Worm (Caenorhabditis elegans) whole organism, L3 larva: ENCODE data around the gene F07D3.3.

Experiments used
- R02D3.7 ChIP-seq: fragments of 150-350 bp; optimal IDR thresholded peaks from 2 replicates; lab custom pipeline; 2014; ENCODE audit warnings: missing biosample characterization, missing genetic modification characterization
- ZK546.5 ChIP-seq: sonication (generic microtip); optimal IDR thresholded peaks from 2 replicates; lab custom pipeline; 2017; ENCODE audit warnings: missing biosample characterization, missing genetic modification characterization
- ama-1 ChIP-seq: fragments of 150-350 bp; optimal IDR thresholded peaks from 2 replicates; lab custom pipeline; 2018
- ceh-28 ChIP-seq: fragments of 150-350 bp; optimal IDR thresholded peaks from 2 replicates; lab custom pipeline; 2014; ENCODE audit warnings: missing biosample characterization, missing genetic modification reagents, missing genetic modification characterization
- ceh-9 ChIP-seq: sonication (generic microtip); optimal IDR thresholded peaks from 2 replicates; lab custom pipeline; 2018; ENCODE audit warnings: missing biosample characterization, missing genetic modification characterization
- egl-27 ChIP-seq: sonication (generic microtip); optimal IDR thresholded peaks from 4 replicates; lab custom pipeline; 2017; ENCODE audit warnings: missing biosample characterization, missing genetic modification reagents, missing genetic modification characterization
- elt-1 ChIP-seq: fragments of 150-350 bp; optimal IDR thresholded peaks from 2 replicates; lab custom pipeline; 2014; ENCODE audit warnings: missing biosample characterization, missing genetic modification characterization
- elt-2 ChIP-seq: sonication (generic microtip); optimal IDR thresholded peaks from 2 replicates; lab custom pipeline; 2016; ENCODE audit warnings: missing genetic modification reagents, mild to moderate bottlenecking, missing genetic modification characterization, missing compliant biosample characterization
- elt-3 ChIP-seq, 3 experiments: fragments of 150-350 bp in 1 of 3; sonication (generic microtip) in 2 of 3; optimal IDR thresholded peaks; 2 replicates in 2 of 3; 4 replicates in 1 of 3; lab custom pipeline; 2014 to 2017; ENCODE audit warnings: missing biosample characterization in 3 of 3, missing genetic modification characterization in 3 of 3
- eor-1 ChIP-seq, 2 experiments: fragments of 150-350 bp; optimal IDR thresholded peaks; 2 replicates each; lab custom pipeline; 2014 to 2018; ENCODE audit warnings: missing biosample characterization in 2 of 2, missing genetic modification characterization in 2 of 2
- fkh-10 ChIP-seq: sonication (generic microtip); optimal IDR thresholded peaks from 2 replicates; lab custom pipeline; 2017; ENCODE audit warnings: missing biosample characterization, missing genetic modification reagents, missing genetic modification characterization
- fos-1 ChIP-seq: fragments of 150-350 bp; optimal IDR thresholded peaks from 2 replicates; lab custom pipeline; 2014; ENCODE audit warnings: missing biosample characterization, missing genetic modification characterization
- hmg-11 ChIP-seq: sonication (generic microtip); optimal IDR thresholded peaks from 2 replicates; lab custom pipeline; 2016; ENCODE audit warnings: missing genetic modification characterization, missing compliant biosample characterization
- mdl-1 ChIP-seq: fragments of 150-350 bp; optimal IDR thresholded peaks from 2 replicates; lab custom pipeline; 2014; ENCODE audit warnings: missing biosample characterization, missing genetic modification characterization
- nfya-1 ChIP-seq: sonication (generic microtip); optimal IDR thresholded peaks from 2 replicates; lab custom pipeline; 2017; ENCODE audit warnings: missing genetic modification characterization, mild to moderate bottlenecking, missing compliant biosample characterization, antibody characterized with exemption, moderate library complexity; ENCODE audit not compliant: insufficient read depth
- nhr-12 ChIP-seq: fragments of 150-350 bp; optimal IDR thresholded peaks from 2 replicates; lab custom pipeline; 2014; ENCODE audit warnings: missing biosample characterization, missing genetic modification characterization
- nhr-237 ChIP-seq: fragments of 150-350 bp; optimal IDR thresholded peaks from 2 replicates; lab custom pipeline; 2014; ENCODE audit warnings: missing biosample characterization, missing genetic modification characterization
- nhr-25 ChIP-seq: sonication (generic microtip); optimal IDR thresholded peaks from 2 replicates; lab custom pipeline; 2017; ENCODE audit warnings: missing biosample characterization, missing genetic modification characterization
- nhr-76 ChIP-seq: fragments of 150-350 bp; sonication (generic microtip); optimal IDR thresholded peaks from 5 replicates; lab custom pipeline; 2014; ENCODE audit warnings: missing biosample characterization, missing genetic modification characterization
- pha-4 ChIP-seq: fragments of 150-350 bp; optimal IDR thresholded peaks from 2 replicates; lab custom pipeline; 2014; ENCODE audit warnings: missing biosample characterization, missing genetic modification reagents, missing genetic modification characterization
- pqm-1 ChIP-seq: fragments of 150-350 bp; optimal IDR thresholded peaks from 2 replicates; lab custom pipeline; 2017; ENCODE audit warnings: missing biosample characterization, missing genetic modification characterization, inconsistent platforms
- sea-2 ChIP-seq: fragments of 150-350 bp; sonication (generic microtip); optimal IDR thresholded peaks from 4 replicates; lab custom pipeline; 2014; ENCODE audit warnings: missing biosample characterization, missing genetic modification reagents, missing genetic modification characterization
- snpc-4 ChIP-seq: fragments of 150-350 bp; optimal IDR thresholded peaks from 2 replicates; lab custom pipeline; 2014; ENCODE audit warnings: missing biosample characterization, missing genetic modification characterization
- unc-62 ChIP-seq: fragments of 150-350 bp; sonication (generic microtip); optimal IDR thresholded peaks from 4 replicates; lab custom pipeline; 2014; ENCODE audit warnings: missing biosample characterization, missing genetic modification reagents, missing genetic modification characterization
- ztf-4 ChIP-seq: fragments of 150-350 bp; optimal IDR thresholded peaks from 2 replicates; lab custom pipeline; 2014; ENCODE audit warnings: missing biosample characterization, missing genetic modification characterization

The F07D3.3 gene

DNA sequence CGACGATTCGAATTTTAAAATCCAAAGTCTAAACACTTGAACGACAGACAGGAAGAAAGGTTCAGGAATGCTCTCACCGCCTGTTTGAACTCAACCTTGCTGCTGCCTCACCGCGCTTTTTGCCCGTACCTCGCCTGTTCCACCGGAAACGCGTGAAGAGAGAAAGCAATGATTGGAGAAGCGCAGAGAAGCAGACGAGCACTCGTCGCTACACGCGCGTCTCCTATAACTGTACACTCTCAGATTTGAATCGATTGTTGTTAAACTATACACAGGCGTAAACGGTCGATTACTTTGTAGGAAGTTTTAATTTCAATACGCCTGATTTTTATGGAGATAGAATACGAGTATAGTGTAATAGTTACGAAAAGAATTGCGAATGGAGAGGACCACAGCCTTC is 38.0 kb downstream of the F07D3.3 start:
- peak; percentile 50 for TF ChIP-seq nhr-25 (tag; lab: Kevin White, UChicago)
- peak; percentile 45 for TF ChIP-seq pha-4
- TF ChIP-seq elt-1 (tag; lab: Kevin White, UChicago) = no peak
- peak; percentile 57 for TF ChIP-seq elt-2 (tag; lab: Kevin White, UChicago)
- peak; percentile 17 for TF ChIP-seq pqm-1 (tag; lab: Kevin White, UChicago)
- no peak for TF ChIP-seq sea-2 (GFP tag; lab: Kevin White, UChicago)
- TF ChIP-seq ceh-28 = peak; percentile 72
- peak; percentile 39 for TF ChIP-seq nfya-1 (tag; lab: Kevin White, UChicago)
- TF ChIP-seq nhr-237 (tag; lab: Kevin White, UChicago) = no peak

DNA sequence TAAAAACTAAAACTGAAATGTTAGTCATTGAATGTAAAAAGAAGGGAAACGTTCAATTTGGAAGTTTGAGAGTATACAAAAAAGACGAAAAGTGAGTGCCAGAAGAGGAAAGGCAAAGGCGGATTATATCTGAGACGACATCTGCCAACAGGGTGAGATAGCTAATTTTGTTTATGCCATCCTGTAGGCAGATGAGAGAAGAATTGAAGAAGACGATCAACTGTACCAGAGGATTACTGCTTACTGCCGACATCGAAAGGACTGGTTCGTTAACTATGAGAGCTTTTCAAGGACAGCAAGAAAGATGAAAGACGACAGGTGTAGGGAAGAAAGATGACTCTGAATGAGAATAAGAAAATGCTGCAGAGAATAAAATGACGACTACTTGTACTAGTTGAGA is 39.0 kb downstream of the F07D3.3 start:
- TF ChIP-seq nhr-25 (tag; lab: Kevin White, UChicago) (peak; percentile 24), elt-1 (tag; lab: Kevin White, UChicago) (no peak), pha-4 (no peak), nhr-237 (tag; lab: Kevin White, UChicago) (no peak), elt-3 (tag; optimal IDR thresholded peaks at IDR 0.05; lab: Kevin White, UChicago) (no peak)

DNA sequence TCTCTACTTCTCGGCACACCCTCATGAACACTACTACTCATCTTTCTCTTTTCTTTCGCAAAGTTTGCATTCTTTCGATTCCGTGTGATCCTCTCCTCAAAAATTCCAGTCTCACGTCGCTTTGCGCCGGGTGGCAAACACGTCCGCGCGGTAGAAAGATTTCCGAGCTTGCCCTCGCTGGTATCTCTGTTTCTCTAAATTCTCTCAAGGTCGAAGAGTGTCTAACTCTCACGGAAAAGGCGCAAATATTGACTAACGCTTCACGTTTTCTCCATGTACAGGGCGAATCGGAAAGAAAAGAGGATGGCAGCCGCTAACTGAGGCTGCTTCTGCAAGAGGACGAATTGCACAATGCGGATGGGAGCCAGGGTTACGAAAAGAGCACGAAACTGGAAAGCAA is 39.8 kb downstream of the F07D3.3 start:
- TF ChIP-seq fos-1 (tag; lab: Kevin White, UChicago) (no peak), nfya-1 (tag; lab: Kevin White, UChicago) (peak; percentile 15), nhr-25 (tag; lab: Kevin White, UChicago) (peak; percentile 40), mdl-1 (tag; lab: Kevin White, UChicago) (no peak), pha-4 (peak; percentile 30), hmg-11 (tag; lab: Kevin White, UChicago) (peak; percentile 54)

DNA sequence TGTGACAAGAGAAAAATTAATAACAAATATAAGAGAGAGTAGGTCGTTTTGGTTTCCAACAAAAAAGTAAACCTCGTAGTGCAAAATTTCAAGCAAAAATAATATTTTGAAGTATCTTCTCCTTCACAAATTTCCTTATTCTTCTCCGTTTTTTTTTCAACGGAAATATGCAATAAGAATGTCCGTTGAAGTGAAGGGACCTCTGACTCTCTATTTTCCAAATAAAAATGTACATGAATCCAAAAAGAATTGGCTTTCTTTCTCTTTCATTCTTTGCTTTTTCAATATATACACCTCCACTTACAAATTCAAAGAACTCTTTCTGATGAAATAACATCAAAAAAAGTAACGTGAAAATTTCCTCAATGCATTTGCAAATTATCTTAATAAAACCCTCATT is 45.9 kb downstream of the F07D3.3 start, which contains the start of gene F36D4.1:
TSS of gene F36D4.1 (plus strand) at position 301 of the 400 bp plus-strand sequence.
- TF ChIP-seq egl-27 (tag; lab: Kevin White, UChicago) (no peak), nhr-12 (no peak), ZK546.5 (no peak), mdl-1 (tag; lab: Kevin White, UChicago) (no peak), snpc-4 (no peak), fkh-10 (GFP tag; lab: Kevin White, UChicago) (no peak), nhr-76 (tag; lab: Kevin White, UChicago) (no peak)

DNA sequence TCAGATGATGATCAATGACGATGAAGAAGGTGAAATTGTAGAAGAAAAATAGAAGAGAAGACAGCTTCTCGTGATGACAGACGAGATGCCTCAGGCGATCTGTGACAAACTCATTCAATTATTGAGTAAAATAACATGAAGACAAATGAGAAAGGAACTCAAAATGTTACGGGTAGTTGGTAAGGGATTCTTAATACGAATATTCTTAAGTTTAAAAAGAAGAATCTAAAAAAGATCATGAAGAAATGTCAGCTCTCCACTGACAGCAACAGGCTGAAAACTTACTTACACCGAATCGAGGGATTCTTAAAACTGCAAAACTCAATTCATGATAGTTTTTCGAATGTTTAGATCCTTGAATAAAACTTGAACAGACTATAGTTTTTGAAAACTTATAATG is 48.0 kb downstream of the F07D3.3 start, which contains the start of gene F36D4.4:
TSS of gene F36D4.4 (minus strand) at position 101 of the 400 bp plus-strand sequence.
- no peak for TF ChIP-seq ceh-9 (tag; lab: Kevin White, UChicago)
- TF ChIP-seq unc-62 (GFP tag; lab: Kevin White, UChicago) = no peak
- TF ChIP-seq R02D3.7 (tag; lab: Kevin White, UChicago) = no peak
- TF ChIP-seq ztf-4 = no peak
- no peak for TF ChIP-seq nhr-76 (tag; lab: Kevin White, UChicago)
- TF ChIP-seq elt-3 (tag; optimal IDR thresholded peaks at IDR 0.05; lab: Kevin White, UChicago) = no peak
- TF ChIP-seq nhr-237 (tag; lab: Kevin White, UChicago) = no peak
- no peak for TF ChIP-seq nfya-1 (tag; lab: Kevin White, UChicago)
- TF ChIP-seq nhr-12 = no peak
- no peak for TF ChIP-seq eor-1 (tag; optimal IDR thresholded peaks at IDR 0.05; lab: Kevin White, UChicago)
- no peak for TF ChIP-seq ama-1 (lab: Kevin White, UChicago)
- no peak for TF ChIP-seq pha-4
- TF ChIP-seq ceh-28 = no peak
